Fruit fly (Drosophila melanogaster): ENCODE data around the gene CG43447.

- TF ChIP-seq cic (GFP tag; optimal IDR thresholded peaks at IDR 0.05) (no peak), CG12768 (GFP tag; optimal IDR thresholded peaks at IDR 0.05) (no peak), CG33017 (tag; optimal IDR thresholded peaks at IDR 0.05) (no peak), Clk (GFP tag; optimal IDR thresholded peaks at IDR 0.05) (no peak), CG14711 (tag; optimal IDR thresholded peaks at IDR 0.05) (no peak), CG5204 (GFP tag; optimal IDR thresholded peaks at IDR 0.05) (no peak), tj (GFP tag; optimal IDR thresholded peaks at IDR 0.05) (no peak), Mnt (GFP tag; optimal IDR thresholded peaks at IDR 0.05) (no peak), kay (GFP tag; ENCODE audit: borderline replicate concordance) (no peak)
Observed at dm6 chr3R:27415303-27415702, 24.8 kb upstream of the CG43447 start.

Measured in whole organism, adult.